Fruit fly (Drosophila melanogaster) whole organism, embryonic: ENCODE data around the gene Kal1.
A peak's percentile ranks its signal among the peaks of the same experiment; 100 is the strongest.

Experiments
- Abd-B ChIP-seq: fragments of 200-800 bp; sonication (Bioruptor generic); optimal IDR thresholded peaks from 2 replicates; lab custom pipeline; 2018; ENCODE audit warnings: missing biosample characterization, mild to moderate bottlenecking, missing genetic modification characterization, moderate library complexity
- Antp ChIP-seq: fragments of 200-800 bp; sonication (Bioruptor generic); optimal IDR thresholded peaks from 3 replicates; lab custom pipeline; 2016; ENCODE audit warnings: missing biosample characterization, missing genetic modification characterization
- BtbVII ChIP-seq: fragments of 200-800 bp; sonication (Bioruptor generic); optimal IDR thresholded peaks from 3 replicates; lab custom pipeline; 2017; ENCODE audit warnings: missing biosample characterization, mild to moderate bottlenecking, missing genetic modification characterization
- CG10274 ChIP-seq: fragments of 200-800 bp; sonication (Bioruptor generic); optimal IDR thresholded peaks from 3 replicates; lab custom pipeline; 2017; ENCODE audit warnings: missing biosample characterization, mild to moderate bottlenecking, missing genetic modification characterization
- CG10462 ChIP-seq: fragments of 200-800 bp; sonication (Bioruptor generic); optimal IDR thresholded peaks from 2 replicates; lab custom pipeline; 2016; ENCODE audit warnings: missing biosample characterization, missing genetic modification characterization
- CG11504 ChIP-seq: fragments of 200-800 bp; sonication (Bioruptor generic); optimal IDR thresholded peaks from 3 replicates; lab custom pipeline; 2019; ENCODE audit warnings: missing biosample characterization, mild to moderate bottlenecking, missing genetic modification characterization, moderate library complexity
- CG11696 ChIP-seq: fragments of 200-800 bp; sonication (Bioruptor generic); IDR thresholded peaks from 2 replicates; pipeline ENCODE4 v1.3.6; 2022; ENCODE audit warnings: missing biosample characterization, missing genetic modification characterization
- CG12236 ChIP-seq: fragments of 200-800 bp; sonication (Bioruptor generic); optimal IDR thresholded peaks from 2 replicates; lab custom pipeline; 2016; ENCODE audit warnings: missing biosample characterization, missing genetic modification characterization
- CG13123 ChIP-seq: fragments of 200-800 bp; sonication (Bioruptor generic); optimal IDR thresholded peaks from 2 replicates; lab custom pipeline; 2016; ENCODE audit warnings: missing biosample characterization, missing genetic modification characterization
- CG13894 ChIP-seq: fragments of 200-800 bp; sonication (Bioruptor generic); optimal IDR thresholded peaks from 3 replicates; lab custom pipeline; 2018; ENCODE audit warnings: missing biosample characterization, mild to moderate bottlenecking, missing genetic modification characterization, moderate library complexity
- CG14710 ChIP-seq: fragments of 200-800 bp; sonication (Bioruptor generic); optimal IDR thresholded peaks from 3 replicates; lab custom pipeline; 2019; ENCODE audit warnings: missing biosample characterization, mild to moderate bottlenecking, missing genetic modification characterization, moderate library complexity
- CG1603 ChIP-seq: fragments of 200-800 bp; sonication (Bioruptor generic); optimal IDR thresholded peaks from 2 replicates; lab custom pipeline; 2019; ENCODE audit warnings: missing biosample characterization, mild to moderate bottlenecking, missing genetic modification characterization, moderate library complexity
- CG17359 ChIP-seq: fragments of 200-800 bp; sonication (Bioruptor generic); optimal IDR thresholded peaks from 3 replicates; lab custom pipeline; 2018; ENCODE audit warnings: missing biosample characterization, mild to moderate bottlenecking, missing genetic modification characterization, moderate library complexity
- CG17361 ChIP-seq: fragments of 200-800 bp; sonication (Bioruptor generic); IDR thresholded peaks from 3 replicates; pipeline ENCODE4 v1.3.6; 2022; ENCODE audit warnings: missing biosample characterization, missing genetic modification characterization
- CG2199 ChIP-seq: fragments of 200-800 bp; sonication (Bioruptor generic); IDR thresholded peaks from 3 replicates; pipeline ENCODE4 v1.3.6; 2022; ENCODE audit warnings: missing biosample characterization, missing genetic modification characterization
- CG2678 ChIP-seq: fragments of 200-800 bp; sonication (Bioruptor generic); optimal IDR thresholded peaks from 3 replicates; lab custom pipeline; 2019; ENCODE audit warnings: missing biosample characterization, mild to moderate bottlenecking, missing genetic modification characterization, moderate library complexity
- CG30403 ChIP-seq: fragments of 200-800 bp; sonication (Bioruptor generic); optimal IDR thresholded peaks from 3 replicates; lab custom pipeline; 2016; ENCODE audit warnings: missing biosample characterization, missing genetic modification characterization
- CG3838 ChIP-seq: fragments of 200-800 bp; sonication (Bioruptor generic); optimal IDR thresholded peaks from 3 replicates; lab custom pipeline; 2016; ENCODE audit warnings: missing biosample characterization, missing genetic modification characterization
- CG4820 ChIP-seq: fragments of 200-800 bp; sonication (Bioruptor generic); optimal IDR thresholded peaks from 3 replicates; lab custom pipeline; 2016; ENCODE audit warnings: missing biosample characterization, missing genetic modification characterization
- CG6813 ChIP-seq: fragments of 200-800 bp; sonication (Bioruptor generic); optimal IDR thresholded peaks from 2 replicates; lab custom pipeline; 2017; ENCODE audit warnings: missing biosample characterization, missing genetic modification characterization, mild to moderate bottlenecking, moderate library complexity, missing genetic modification reagents
- CG8924 ChIP-seq: fragments of 200-800 bp; optimal IDR thresholded peaks from 3 replicates; lab custom pipeline; 2019; ENCODE audit warnings: missing biosample characterization, mild to moderate bottlenecking, missing genetic modification characterization, moderate library complexity
- CG9437 ChIP-seq: fragments of 200-800 bp; sonication (Bioruptor generic); optimal IDR thresholded peaks from 2 replicates; lab custom pipeline; 2018; ENCODE audit warnings: missing biosample characterization, mild to moderate bottlenecking, missing genetic modification characterization
- CkIIα-i1 ChIP-seq: fragments of 200-800 bp; sonication (Bioruptor generic); IDR thresholded peaks from 2 replicates; pipeline ENCODE4 v1.3.6; 2022; ENCODE audit warnings: missing biosample characterization, missing genetic modification characterization
- Deaf1 ChIP-seq: fragments of 200-800 bp; optimal IDR thresholded peaks from 3 replicates; lab custom pipeline; 2019; ENCODE audit warnings: missing biosample characterization, mild to moderate bottlenecking, missing genetic modification characterization, moderate library complexity
- Doc2 ChIP-seq: fragments of 200-800 bp; sonication (Bioruptor generic); IDR thresholded peaks from 2 replicates; pipeline ENCODE4 v1.3.6; 2022; ENCODE audit warnings: missing biosample characterization, missing genetic modification characterization
- Dref ChIP-seq: fragments of 200-800 bp; sonication (Bioruptor generic); IDR thresholded peaks from 2 replicates; pipeline ENCODE4 v1.3.6; 2022; ENCODE audit warnings: missing biosample characterization, missing genetic modification characterization
- ERR ChIP-seq: fragments of 200-800 bp; sonication (Bioruptor generic); optimal IDR thresholded peaks from 2 replicates; lab custom pipeline; 2016; ENCODE audit warnings: missing biosample characterization, missing genetic modification characterization
- Gug ChIP-seq: fragments of 200-800 bp; sonication (Bioruptor generic); IDR thresholded peaks from 4 replicates; pipeline ENCODE4 v1.3.6; 2022; ENCODE audit warnings: missing biosample characterization, missing genetic modification characterization
- MTF-1 ChIP-seq: fragments of 200-800 bp; sonication (Bioruptor generic); optimal IDR thresholded peaks from 2 replicates; lab custom pipeline; 2018; ENCODE audit warnings: missing biosample characterization, mild to moderate bottlenecking, missing genetic modification characterization, borderline replicate concordance
- Ssrp ChIP-seq: fragments of 200-800 bp; sonication (Bioruptor generic); optimal IDR thresholded peaks from 2 replicates; lab custom pipeline; 2018; ENCODE audit warnings: missing biosample characterization, mild to moderate bottlenecking, missing genetic modification characterization, moderate library complexity
- Vsx1 ChIP-seq: fragments of 200-800 bp; sonication (Bioruptor generic); optimal IDR thresholded peaks from 2 replicates; lab custom pipeline; 2017; ENCODE audit warnings: missing biosample characterization, mild to moderate bottlenecking, missing genetic modification characterization, missing genetic modification reagents
- Xbp1 ChIP-seq: fragments of 200-800 bp; sonication (Bioruptor generic); optimal IDR thresholded peaks from 3 replicates; lab custom pipeline; 2016; ENCODE audit warnings: missing biosample characterization, mild to moderate bottlenecking, missing genetic modification characterization
- Xrp1 ChIP-seq: fragments of 200-800 bp; sonication (Bioruptor generic); IDR thresholded peaks from 2 replicates; pipeline ENCODE4 v1.3.6; 2022; ENCODE audit warnings: missing biosample characterization, missing genetic modification characterization
- bab2 ChIP-seq: fragments of 200-800 bp; sonication (Bioruptor generic); optimal IDR thresholded peaks from 2 replicates; lab custom pipeline; 2016; ENCODE audit warnings: missing biosample characterization, missing genetic modification characterization
- bsh ChIP-seq, 2 experiments: fragments of 200-800 bp; sonication (Bioruptor generic); optimal IDR thresholded peaks; 2 replicates each; lab custom pipeline; 2017 to 2018; ENCODE audit warnings: mild to moderate bottlenecking in 2 of 2, missing biosample characterization in 2 of 2, missing genetic modification characterization in 2 of 2, moderate library complexity in 1 of 2
- cas ChIP-seq: fragments of 200-800 bp; sonication (Bioruptor generic); IDR thresholded peaks from 2 replicates; pipeline ENCODE4 v1.3.6; 2022; ENCODE audit warnings: missing biosample characterization, missing genetic modification characterization
- ci ChIP-seq: fragments of 200-800 bp; sonication (Bioruptor generic); IDR thresholded peaks from 3 replicates; pipeline ENCODE4 v1.3.6; 2022; ENCODE audit warnings: missing biosample characterization, missing genetic modification characterization
- corto ChIP-seq: fragments of 200-800 bp; sonication (Bioruptor generic); optimal IDR thresholded peaks from 2 replicates; lab custom pipeline; 2016; ENCODE audit warnings: missing biosample characterization, mild to moderate bottlenecking, missing genetic modification characterization, moderate library complexity
- dimm ChIP-seq: fragments of 200-800 bp; sonication (Bioruptor generic); IDR thresholded peaks from 2 replicates; pipeline ENCODE4 v1.3.6; 2022; ENCODE audit warnings: missing biosample characterization, missing genetic modification characterization
- esg ChIP-seq: fragments of 200-800 bp; sonication (Bioruptor generic); conservative IDR thresholded peaks from 2 replicates; pipeline ENCODE4 v1.3.6; 2022; ENCODE audit warnings: missing biosample characterization, missing genetic modification characterization
- fd3F ChIP-seq: fragments of 200-800 bp; sonication (Bioruptor generic); optimal IDR thresholded peaks from 2 replicates; lab custom pipeline; 2018; ENCODE audit warnings: missing biosample characterization, mild to moderate bottlenecking, missing genetic modification characterization, moderate library complexity
- fd96Cb ChIP-seq: fragments of 200-800 bp; sonication (Bioruptor generic); optimal IDR thresholded peaks from 2 replicates; lab custom pipeline; 2018; ENCODE audit warnings: missing biosample characterization, mild to moderate bottlenecking, missing genetic modification characterization, moderate library complexity
- gem ChIP-seq: fragments of 200-800 bp; sonication (Bioruptor generic); optimal IDR thresholded peaks from 2 replicates; lab custom pipeline; 2019; ENCODE audit warnings: missing biosample characterization, mild to moderate bottlenecking, missing genetic modification characterization, moderate library complexity
- lbe ChIP-seq: fragments of 200-800 bp; sonication (Bioruptor generic); optimal IDR thresholded peaks from 2 replicates; lab custom pipeline; 2016; ENCODE audit warnings: missing biosample characterization, mild to moderate bottlenecking, missing genetic modification characterization
- maf-S ChIP-seq: fragments of 200-800 bp; sonication (Bioruptor generic); optimal IDR thresholded peaks from 2 replicates; lab custom pipeline; 2016; ENCODE audit warnings: missing biosample characterization, missing genetic modification characterization
- onecut ChIP-seq: fragments of 200-800 bp; sonication (Bioruptor generic); IDR thresholded peaks from 2 replicates; pipeline ENCODE4 v1.3.6; 2022; ENCODE audit warnings: missing biosample characterization, missing genetic modification characterization
- prd ChIP-seq, 3 experiments: fragments of >200 bp in 2 of 3; fragments of 200-800 bp in 1 of 3; sonication (Bioruptor generic) in 1 of 3; optimal IDR thresholded peaks in 2 of 3; IDR thresholded peaks in 1 of 3; 2 replicates in 2 of 3; 3 replicates in 1 of 3; pipeline versions ENCODE4 v1.3.6 to Lab custom; 2017 to 2022; ENCODE audit warnings: missing biosample characterization in 1 of 3, missing genetic modification characterization in 1 of 3
- pzg ChIP-seq: fragments of 200-800 bp; sonication (Bioruptor generic); optimal IDR thresholded peaks from 3 replicates; lab custom pipeline; 2018; ENCODE audit warnings: missing biosample characterization, mild to moderate bottlenecking, missing genetic modification characterization, moderate library complexity
- toy ChIP-seq: fragments of 200-800 bp; sonication (Bioruptor generic); IDR thresholded peaks from 2 replicates; pipeline ENCODE4 v1.3.6; 2022; ENCODE audit warnings: missing biosample characterization, missing genetic modification characterization
- zfh1 ChIP-seq: fragments of 200-800 bp; sonication (Bioruptor generic); IDR thresholded peaks from 3 replicates; pipeline ENCODE4 v1.3.6; 2022; ENCODE audit warnings: missing biosample characterization, missing genetic modification characterization

The Kal1 gene

dm6 chr3R:24142971-24143370 is 1.8 kb downstream of the Kal1 start (continued):
- peak; percentile 76 for TF ChIP-seq corto (GFP tag; lab: Kevin White, UChicago)
- no peak for TF ChIP-seq fd3F
- TF ChIP-seq esg (GFP tag; lab: Robert Waterston, UW), result peak; percentile 31; the same call in 1 of the 2 replicates
- TF ChIP-seq CG30403 (GFP tag; lab: Kevin White, UChicago), result peak; percentile 11
- no peak for TF ChIP-seq CG8924 (tag; lab: Kevin White, UChicago)
- TF ChIP-seq Abd-B (GFP tag; lab: Kevin White, UChicago), result no peak
- no peak for TF ChIP-seq Vsx1
- TF ChIP-seq Antp, result no peak
- TF ChIP-seq gem (tag; lab: Kevin White, UChicago), result peak; percentile 60
- TF ChIP-seq bsh (GFP tag; optimal IDR thresholded peaks at IDR 0.05; lab: Kevin White, UChicago), result peak; percentile 30 to 58
- no peak for TF ChIP-seq CG11696 (GFP tag; lab: Robert Waterston, UW)
- peak; percentile 24 for TF ChIP-seq Xbp1 (GFP tag; lab: Kevin White, UChicago)
- peak; percentile 57 for TF ChIP-seq CG11504 (tag; lab: Kevin White, UChicago)
- TF ChIP-seq CG12236 (GFP tag; lab: Kevin White, UChicago), result no peak
- TF ChIP-seq CG13894 (tag; lab: Kevin White, UChicago), result no peak
- TF ChIP-seq CG4820 (GFP tag; lab: Kevin White, UChicago), result peak; percentile 37
- no peak for TF ChIP-seq Deaf1
- peak; percentile 7 for TF ChIP-seq Ssrp (tag; lab: Kevin White, UChicago)
- peak; percentile 32; the same call in 1 of the 2 replicates for TF ChIP-seq Xrp1 (GFP tag; lab: Robert Waterston, UW)
- no peak for TF ChIP-seq MTF-1 (GFP tag; lab: Kevin White, UChicago)
- no peak for TF ChIP-seq prd (optimal IDR thresholded peaks at IDR 0.05; lab: Kevin White, UChicago)
- TF ChIP-seq prd (GFP tag; IDR thresholded peaks at IDR 0.05; lab: Robert Waterston, UW), result peak; percentile 38; the same call in 1 of the 3 replicates
- TF ChIP-seq CG3838 (GFP tag; lab: Kevin White, UChicago), result no peak
- TF ChIP-seq Gug (GFP tag; lab: Robert Waterston, UW), result 0 out of 4 replicates have a peak, but pooled peaks have one; percentile 13
- TF ChIP-seq Dref, result no peak
- peak; percentile 40 for TF ChIP-seq fd96Cb
- TF ChIP-seq toy (GFP tag; lab: Robert Waterston, UW), result no peak
- TF ChIP-seq bab2 (GFP tag; lab: Kevin White, UChicago), result peak; percentile 8
- peak; percentile 5; the same call in 1 of the 2 replicates for TF ChIP-seq onecut
- TF ChIP-seq ci (GFP tag; lab: Robert Waterston, UW), result peak; percentile 63; the same call in 1 of the 3 replicates
- TF ChIP-seq pzg, result no peak
- no peak for TF ChIP-seq CG2199 (GFP tag; lab: Robert Waterston, UW)
- TF ChIP-seq maf-S (GFP tag; lab: Kevin White, UChicago), result no peak
- TF ChIP-seq CkIIα-i1, result no peak
- TF ChIP-seq Doc2 (GFP tag; lab: Robert Waterston, UW), result no peak
- peak; percentile 79 for TF ChIP-seq lbe
- no peak for TF ChIP-seq CG9437 (GFP tag; lab: Kevin White, UChicago)
- no peak for TF ChIP-seq CG10462 (GFP tag; lab: Kevin White, UChicago)
- TF ChIP-seq CG17361 (GFP tag; lab: Robert Waterston, UW), result no peak
- peak; percentile 20 for TF ChIP-seq CG14710 (tag; lab: Kevin White, UChicago)
- TF ChIP-seq CG17359 (tag; lab: Kevin White, UChicago), result peak; percentile 49
- no peak for TF ChIP-seq CG6813 (GFP tag; lab: Kevin White, UChicago)
- peak; percentile 25 for TF ChIP-seq CG1603
- TF ChIP-seq dimm, result no peak
- TF ChIP-seq ERR, result no peak
- no peak for TF ChIP-seq cas (GFP tag; lab: Robert Waterston, UW)
- TF ChIP-seq CG2678 (tag; lab: Kevin White, UChicago), result peak; percentile 47
- TF ChIP-seq CG13123, result no peak
- TF ChIP-seq CG10274, result no peak
- peak; percentile 53; the same call in 1 of the 3 replicates for TF ChIP-seq zfh1 (GFP tag; lab: Robert Waterston, UW)
- no peak for TF ChIP-seq BtbVII (GFP tag; lab: Kevin White, UChicago)
